Worm (Caenorhabditis elegans): ENCODE results near the gene C23F12.9.

- TF ChIP-seq hmg-1.1 (GFP tag; IDR thresholded peaks at IDR 0.05) (no peak), hlh-30 (tag; optimal IDR thresholded peaks at IDR 0.05; ENCODE audit: insufficient read depth) (no peak), vab-7 (GFP tag; IDR thresholded peaks at IDR 0.05) (no peak), fkh-10 (GFP tag; optimal IDR thresholded peaks at IDR 0.05) (no peak), ztf-11 (tag; optimal IDR thresholded peaks at IDR 0.05) (no peak), nhr-102 (tag; optimal IDR thresholded peaks at IDR 0.05) (no peak), lin-13 (GFP tag; optimal IDR thresholded peaks at IDR 0.05) (no peak), spr-1 (tag; optimal IDR thresholded peaks at IDR 0.05) (no peak), ceh-28 (tag; optimal IDR thresholded peaks at IDR 0.05) (no peak)
These were observed 24.1 kb downstream of the C23F12.9 start for ce11 chrX:9417948-9418347.

Data from whole organism, L4 larva.